Fruit fly (Drosophila melanogaster): ENCODE measurements around the gene CG14969.

The CG14969 gene

dm6 chr3L:3380225-3381043 is 45.7 kb upstream of the CG14969 start (continued):
- TF ChIP-seq CG10321 (GFP tag; IDR thresholded peaks at IDR 0.05) (no peak), ranshi (GFP tag; IDR thresholded peaks at IDR 0.05) (0 out of 2 replicates have a peak, but pooled peaks have one; percentile 32), CG4820 (GFP tag; optimal IDR thresholded peaks at IDR 0.05) (peak; percentile 30), sob (GFP tag; IDR thresholded peaks at IDR 0.05) (peak; percentile 19; the same call in 1 of the 2 replicates), Nf-YB (GFP tag; optimal IDR thresholded peaks at IDR 0.05) (peak; percentile 4), CG9437 (GFP tag; optimal IDR thresholded peaks at IDR 0.05) (peak; percentile 3), twi (tag; optimal IDR thresholded peaks at IDR 0.05) (peak; percentile 5), Ets65A (GFP tag) (peak; percentile 85), CG3407 (GFP tag; optimal IDR thresholded peaks at IDR 0.05) (peak; percentile 40), CG6683 (GFP tag; optimal IDR thresholded peaks at IDR 0.05) (no peak), sr (GFP tag; IDR thresholded peaks at IDR 0.05) (peak; percentile 97), gt (GFP tag; IDR thresholded peaks at IDR 0.05) (no peak), Optix (GFP tag; IDR thresholded peaks at IDR 0.05) (peak; percentile 52; the same call in 1 of the 3 replicates), CG11093 (GFP tag; IDR thresholded peaks at IDR 0.05) (0 out of 3 replicates have a peak, but pooled peaks have one; percentile 32), hkb (optimal IDR thresholded peaks at IDR 0.05) (no peak), hkb (GFP tag; IDR thresholded peaks at IDR 0.05) (no peak), ken (GFP tag; IDR thresholded peaks at IDR 0.05) (0 out of 3 replicates have a peak, but pooled peaks have one; percentile 38), CG8924 (tag; optimal IDR thresholded peaks at IDR 0.05) (peak; percentile 50), gsb (GFP tag; IDR thresholded peaks at IDR 0.05) (no peak), CG2678 (tag; optimal IDR thresholded peaks at IDR 0.05) (peak; percentile 69), CG11504 (tag; optimal IDR thresholded peaks at IDR 0.05) (peak; percentile 76), ind (GFP tag; optimal IDR thresholded peaks at IDR 0.05) (peak; percentile 57), btn (GFP tag; optimal IDR thresholded peaks at IDR 0.05) (no peak), nau (GFP tag; optimal IDR thresholded peaks at IDR 0.05) (peak; percentile 53), Six4 (GFP tag; optimal IDR thresholded peaks at IDR 0.05) (no peak), CG6813 (GFP tag; optimal IDR thresholded peaks at IDR 0.05) (peak; percentile 11), z (GFP tag; IDR thresholded peaks at IDR 0.05) (0 out of 3 replicates have a peak, but pooled peaks have one; percentile 23), CG17361 (GFP tag; IDR thresholded peaks at IDR 0.05) (peak; percentile 69), CG15269 (tag; optimal IDR thresholded peaks at IDR 0.05) (peak; percentile 23), lmd (GFP tag; IDR thresholded peaks at IDR 0.05) (peak; percentile 51; the same call in 1 of the 2 replicates), Dip2 (GFP tag; IDR thresholded peaks at IDR 0.05) (no peak), CG1529 (GFP tag; optimal IDR thresholded peaks at IDR 0.05) (peak; percentile 65), org-1 (GFP tag; optimal IDR thresholded peaks at IDR 0.05) (peak; percentile 19), Nf-YC (tag; optimal IDR thresholded peaks at IDR 0.05) (peak; percentile 13), CG2199 (GFP tag; IDR thresholded peaks at IDR 0.05) (peak; percentile 25; the same call in 1 of the 3 replicates), Blimp-1 (GFP tag; optimal IDR thresholded peaks at IDR 0.05) (peak; percentile 86), fd96Cb (tag; optimal IDR thresholded peaks at IDR 0.05) (peak; percentile 58), CG7556 (GFP tag; optimal IDR thresholded peaks at IDR 0.05) (peak; percentile 16), CG8388 (GFP tag; optimal IDR thresholded peaks at IDR 0.05) (peak; percentile 44), Eip74EF (GFP tag; optimal IDR thresholded peaks at IDR 0.05) (no peak), sisA (GFP tag; IDR thresholded peaks at IDR 0.05) (peak; percentile 59), Rx (GFP tag; IDR thresholded peaks at IDR 0.05) (0 out of 2 replicates have a peak, but pooled peaks have one; percentile 29), ssp (GFP tag; IDR thresholded peaks at IDR 0.05) (peak; percentile 57), CG6689 (GFP tag; IDR thresholded peaks at IDR 0.05) (peak; percentile 33; the same call in 1 of the 2 replicates), sug (tag; optimal IDR thresholded peaks at IDR 0.05) (peak; percentile 0), CG14965 (GFP tag; optimal IDR thresholded peaks at IDR 0.05; ENCODE audit: borderline replicate concordance) (no peak), gsb-n (tag; optimal IDR thresholded peaks at IDR 0.05) (peak; percentile 12), YL-1 (GFP tag; optimal IDR thresholded peaks at IDR 0.05) (no peak), dysf (GFP tag; IDR thresholded peaks at IDR 0.05) (peak; percentile 45; the same call in 1 of the 3 replicates)
